Fruit fly (Drosophila melanogaster) whole organism, embryonic: Measurements from ENCODE around the gene CG7183.

Experiments used
- CG10147 ChIP-seq: fragments of 200-800 bp; sonication (Bioruptor generic); optimal IDR thresholded peaks from 2 replicates; lab custom pipeline; 2019; ENCODE audit warnings: missing biosample characterization, mild to moderate bottlenecking, missing genetic modification characterization, moderate library complexity
- CG10979 ChIP-seq: fragments of 200-800 bp; sonication (Bioruptor generic); optimal IDR thresholded peaks from 2 replicates; lab custom pipeline; 2018; ENCODE audit warnings: missing biosample characterization, mild to moderate bottlenecking, missing genetic modification characterization, moderate library complexity
- CG13894 ChIP-seq: fragments of 200-800 bp; sonication (Bioruptor generic); optimal IDR thresholded peaks from 3 replicates; lab custom pipeline; 2018; ENCODE audit warnings: missing biosample characterization, mild to moderate bottlenecking, missing genetic modification characterization, moderate library complexity
- CG14441 ChIP-seq: fragments of 200-800 bp; sonication (Bioruptor generic); IDR thresholded peaks from 2 replicates; pipeline ENCODE4 v1.3.6; 2022; ENCODE audit warnings: missing biosample characterization, missing genetic modification characterization
- CG14965 ChIP-seq: fragments of 200-800 bp; sonication (Bioruptor generic); optimal IDR thresholded peaks from 2 replicates; lab custom pipeline; 2016; ENCODE audit warnings: missing biosample characterization, missing genetic modification characterization, borderline replicate concordance
- CG16815 ChIP-seq: fragments of 200-800 bp; sonication (Bioruptor generic); optimal IDR thresholded peaks from 3 replicates; lab custom pipeline; 2017; ENCODE audit warnings: missing biosample characterization, mild to moderate bottlenecking, missing genetic modification characterization
- CG17328 ChIP-seq: fragments of 200-800 bp; sonication (Bioruptor generic); IDR thresholded peaks from 2 replicates; pipeline ENCODE4 v1.3.6; 2022; ENCODE audit warnings: missing biosample characterization, missing genetic modification characterization
- CG17359 ChIP-seq: fragments of 200-800 bp; sonication (Bioruptor generic); optimal IDR thresholded peaks from 3 replicates; lab custom pipeline; 2018; ENCODE audit warnings: missing biosample characterization, mild to moderate bottlenecking, missing genetic modification characterization, moderate library complexity
- CG17361 ChIP-seq: fragments of 200-800 bp; sonication (Bioruptor generic); IDR thresholded peaks from 3 replicates; pipeline ENCODE4 v1.3.6; 2022; ENCODE audit warnings: missing biosample characterization, missing genetic modification characterization
- CG30403 ChIP-seq: fragments of 200-800 bp; sonication (Bioruptor generic); optimal IDR thresholded peaks from 3 replicates; lab custom pipeline; 2016; ENCODE audit warnings: missing biosample characterization, missing genetic modification characterization
- CG33213 ChIP-seq: fragments of 200-800 bp; sonication (Bioruptor generic); optimal IDR thresholded peaks from 3 replicates; lab custom pipeline; 2016; ENCODE audit warnings: missing biosample characterization, missing genetic modification characterization
- CG34422 ChIP-seq: fragments of 200-800 bp; sonication (Bioruptor generic); IDR thresholded peaks from 3 replicates; pipeline ENCODE4 v1.3.6; 2022; ENCODE audit warnings: missing biosample characterization, missing genetic modification characterization
- CG3726 ChIP-seq: fragments of 200-800 bp; sonication (Bioruptor generic); IDR thresholded peaks from 3 replicates; pipeline ENCODE4, ENCODE4 v1.3.6; 2022; ENCODE audit warnings: missing biosample characterization, missing genetic modification characterization
- CG4424 ChIP-seq: fragments of 200-800 bp; sonication (Bioruptor generic); optimal IDR thresholded peaks from 3 replicates; lab custom pipeline; 2016; ENCODE audit warnings: missing biosample characterization, missing genetic modification characterization
- CG4854 ChIP-seq: fragments of 200-800 bp; sonication (Bioruptor generic); optimal IDR thresholded peaks from 2 replicates; lab custom pipeline; 2016; ENCODE audit warnings: missing biosample characterization, missing genetic modification characterization, inconsistent platforms
- CG6272 ChIP-seq: fragments of 200-800 bp; sonication (Bioruptor generic); IDR thresholded peaks from 2 replicates; pipeline ENCODE4 v1.3.6; 2022; ENCODE audit warnings: missing biosample characterization, missing genetic modification characterization
- CG6854 ChIP-seq: fragments of 200-800 bp; sonication (Bioruptor generic); optimal IDR thresholded peaks from 3 replicates; lab custom pipeline; 2017; ENCODE audit warnings: missing biosample characterization, mild to moderate bottlenecking, missing genetic modification characterization
- CG7357 ChIP-seq: fragments of 200-800 bp; sonication (Bioruptor generic); IDR thresholded peaks from 3 replicates; pipeline ENCODE4 v1.3.6; 2022; ENCODE audit warnings: missing biosample characterization, missing genetic modification characterization
- CG8089 ChIP-seq: fragments of 200-800 bp; sonication (Bioruptor generic); optimal IDR thresholded peaks from 3 replicates; lab custom pipeline; 2016; ENCODE audit warnings: missing biosample characterization, missing genetic modification characterization
- CG8388 ChIP-seq: fragments of 200-800 bp; sonication (Bioruptor generic); optimal IDR thresholded peaks from 2 replicates; lab custom pipeline; 2019; ENCODE audit warnings: missing biosample characterization, mild to moderate bottlenecking, missing genetic modification characterization, moderate library complexity
- CG9797 ChIP-seq: fragments of 200-800 bp; sonication (Bioruptor generic); optimal IDR thresholded peaks from 3 replicates; lab custom pipeline; 2018; ENCODE audit warnings: missing biosample characterization, mild to moderate bottlenecking, missing genetic modification characterization
- CTCF ChIP-seq: fragments of 200-800 bp; sonication (Bioruptor generic); optimal IDR thresholded peaks from 2 replicates; lab custom pipeline; 2017; ENCODE audit warnings: missing biosample characterization, mild to moderate bottlenecking, missing genetic modification characterization, moderate library complexity
- ERR ChIP-seq: fragments of 200-800 bp; sonication (Bioruptor generic); optimal IDR thresholded peaks from 2 replicates; lab custom pipeline; 2016; ENCODE audit warnings: missing biosample characterization, missing genetic modification characterization
- HLH54F ChIP-seq: fragments of 200-800 bp; sonication (Bioruptor generic); optimal IDR thresholded peaks from 3 replicates; lab custom pipeline; 2016; ENCODE audit warnings: missing biosample characterization, missing genetic modification characterization
- Kr ChIP-seq: fragments of 200-800 bp; sonication (Bioruptor generic); optimal IDR thresholded peaks from 2 replicates; lab custom pipeline; 2017; ENCODE audit warnings: missing biosample characterization, mild to moderate bottlenecking, missing genetic modification characterization
- Lpt ChIP-seq: fragments of >200 bp; optimal IDR thresholded peaks from 2 replicates; lab custom pipeline; 2018; ENCODE audit warnings: missing biosample characterization, missing genetic modification characterization
- Mad ChIP-seq: fragments of 200-800 bp; sonication (Bioruptor generic); optimal IDR thresholded peaks from 2 replicates; lab custom pipeline; 2016; ENCODE audit warnings: missing biosample characterization, missing genetic modification characterization
- Oaz ChIP-seq: fragments of 200-800 bp; sonication (Bioruptor generic); IDR thresholded peaks from 2 replicates; pipeline ENCODE4 v1.3.6; 2022; ENCODE audit warnings: missing biosample characterization, missing genetic modification characterization
- Ravus ChIP-seq: fragments of 200-800 bp; sonication (Bioruptor generic); IDR thresholded peaks from 2 replicates; pipeline ENCODE4 v1.3.6; 2022; ENCODE audit warnings: missing biosample characterization, missing genetic modification characterization
- Side ChIP-seq: fragments of 200-800 bp; sonication (Bioruptor generic); optimal IDR thresholded peaks from 2 replicates; lab custom pipeline; 2016; ENCODE audit warnings: missing biosample characterization, missing genetic modification characterization
- Sry-β ChIP-seq: fragments of 200-800 bp; sonication (Bioruptor generic); optimal IDR thresholded peaks from 2 replicates; lab custom pipeline; 2018; ENCODE audit warnings: missing biosample characterization, mild to moderate bottlenecking, missing genetic modification characterization, moderate library complexity
- Stat92E ChIP-seq, 3 experiments: fragments of >200 bp in 2 of 3; fragments of 200-800 bp in 1 of 3; sonication (Bioruptor generic) in 1 of 3; optimal IDR thresholded peaks; 2 replicates each; lab custom pipeline; 2017 to 2019; ENCODE audit warnings: missing biosample characterization in 3 of 3, missing genetic modification characterization in 3 of 3, mild to moderate bottlenecking in 1 of 3, moderate library complexity in 1 of 3
- Tbp ChIP-seq: fragments of >200 bp; optimal IDR thresholded peaks from 2 replicates; lab custom pipeline; 2018; ENCODE audit warnings: missing biosample characterization, missing genetic modification characterization
- Xrp1 ChIP-seq: fragments of 200-800 bp; sonication (Bioruptor generic); IDR thresholded peaks from 2 replicates; pipeline ENCODE4 v1.3.6; 2022; ENCODE audit warnings: missing biosample characterization, missing genetic modification characterization
- ato ChIP-seq: fragments of 200-800 bp; sonication (Bioruptor generic); IDR thresholded peaks from 2 replicates; pipeline ENCODE4 v1.3.6; 2022; ENCODE audit warnings: missing biosample characterization, missing genetic modification characterization; ENCODE audit not compliant: partially characterized antibody
- br ChIP-seq: fragments of >200 bp; optimal IDR thresholded peaks from 2 replicates; lab custom pipeline; 2017
- fu2 ChIP-seq: fragments of 200-800 bp; sonication (Bioruptor generic); optimal IDR thresholded peaks from 2 replicates; lab custom pipeline; 2016; ENCODE audit warnings: missing biosample characterization, missing genetic modification characterization
- gem ChIP-seq: fragments of 200-800 bp; sonication (Bioruptor generic); optimal IDR thresholded peaks from 2 replicates; lab custom pipeline; 2019; ENCODE audit warnings: missing biosample characterization, mild to moderate bottlenecking, missing genetic modification characterization, moderate library complexity
- h ChIP-seq: fragments of >200 bp; optimal IDR thresholded peaks from 2 replicates; lab custom pipeline; 2017
- hb ChIP-seq: fragments of 200-800 bp; sonication (Bioruptor generic); IDR thresholded peaks from 3 replicates; pipeline ENCODE4 v1.3.6; 2022; ENCODE audit warnings: missing biosample characterization, missing genetic modification characterization; ENCODE audit not compliant: partially characterized antibody
- maf-S ChIP-seq: fragments of 200-800 bp; sonication (Bioruptor generic); optimal IDR thresholded peaks from 2 replicates; lab custom pipeline; 2016; ENCODE audit warnings: missing biosample characterization, missing genetic modification characterization
- p53 ChIP-seq: fragments of 200-800 bp; sonication (Bioruptor generic); optimal IDR thresholded peaks from 2 replicates; lab custom pipeline; 2016; ENCODE audit warnings: missing biosample characterization, missing genetic modification characterization
- pan ChIP-seq, 4 experiments: fragments of >200 bp in 3 of 4; fragments of 200-800 bp in 1 of 4; sonication (Bioruptor generic) in 1 of 4; optimal IDR thresholded peaks in 3 of 4; IDR thresholded peaks in 1 of 4; 2 replicates each; pipeline versions ENCODE4 v1.3.6 to Lab custom; 2017 to 2022; ENCODE audit warnings: missing biosample characterization in 2 of 4, missing genetic modification characterization in 2 of 4, mixed read lengths in 1 of 4
- pzg ChIP-seq: fragments of 200-800 bp; sonication (Bioruptor generic); optimal IDR thresholded peaks from 3 replicates; lab custom pipeline; 2018; ENCODE audit warnings: missing biosample characterization, mild to moderate bottlenecking, missing genetic modification characterization, moderate library complexity
- so ChIP-seq: fragments of 200-800 bp; sonication (Bioruptor generic); IDR thresholded peaks from 3 replicates; pipeline ENCODE4 v1.3.6; 2022; ENCODE audit warnings: missing biosample characterization, missing genetic modification characterization
- sug ChIP-seq: fragments of 200-800 bp; optimal IDR thresholded peaks from 2 replicates; lab custom pipeline; 2019; ENCODE audit warnings: missing biosample characterization, mild to moderate bottlenecking, missing genetic modification characterization, moderate library complexity
- tup ChIP-seq: fragments of 200-800 bp; sonication (Bioruptor generic); optimal IDR thresholded peaks from 2 replicates; lab custom pipeline; 2016; ENCODE audit warnings: missing biosample characterization, mild to moderate bottlenecking, missing genetic modification characterization, moderate library complexity
- usp ChIP-seq: fragments of >200 bp; optimal IDR thresholded peaks from 2 replicates; lab custom pipeline; 2017; ENCODE audit warnings: missing biosample characterization, missing genetic modification characterization
- zfh2 ChIP-seq: fragments of 200-800 bp; sonication (Bioruptor generic); optimal IDR thresholded peaks from 2 replicates; lab custom pipeline; 2016; ENCODE audit warnings: missing biosample characterization, missing genetic modification characterization

The CG7183 gene

dm6 chr3R:18171983-18172967 is 48.2 kb downstream of the CG7183 start (continued):
- TF ChIP-seq Ravus (GFP tag; lab: Robert Waterston, UW): peak; percentile 61
- TF ChIP-seq Tbp (GFP tag; lab: Kevin White, UChicago): no peak
- peak; percentile 70 for TF ChIP-seq CG14965 (GFP tag; lab: Kevin White, UChicago)
- peak; percentile 21 for TF ChIP-seq Kr (GFP tag; lab: Kevin White, UChicago)
- peak; percentile 72 for TF ChIP-seq CG3726 (GFP tag; lab: Robert Waterston, UW)
- peak; percentile 90 for TF ChIP-seq maf-S (GFP tag; lab: Kevin White, UChicago)
- no peak for TF ChIP-seq pan (optimal IDR thresholded peaks at IDR 0.05; lab: Kevin White, UChicago)
- TF ChIP-seq pan (GFP tag; optimal IDR thresholded peaks at IDR 0.05 in 1 of 2, IDR thresholded peaks at IDR 0.05 in 1 of 2): peak in 1 of 2 experiments; percentile 91
- TF ChIP-seq Oaz: peak; percentile 77
- no peak for TF ChIP-seq br (lab: Kevin White, UChicago)
- peak; percentile 83 for TF ChIP-seq CG6272 (GFP tag; lab: Robert Waterston, UW)
- TF ChIP-seq CG30403 (GFP tag; lab: Kevin White, UChicago): peak; percentile 96
- TF ChIP-seq CG33213: peak; percentile 74
- peak; percentile 93 for TF ChIP-seq CG10147
- peak; percentile 89 for TF ChIP-seq CG8089
- peak; percentile 95 for TF ChIP-seq CG17359 (tag; lab: Kevin White, UChicago)
- no peak for TF ChIP-seq hb
- TF ChIP-seq h (lab: Kevin White, UChicago): no peak
- peak; percentile 92 for TF ChIP-seq CG8388 (GFP tag; lab: Kevin White, UChicago)
- peak; percentile 93 for TF ChIP-seq Xrp1 (GFP tag; lab: Robert Waterston, UW)
- TF ChIP-seq CG17328 (GFP tag; lab: Robert Waterston, UW): peak; percentile 87
- TF ChIP-seq CTCF: peak; percentile 48
- peak; percentile 89 for TF ChIP-seq CG6854
- peak; percentile 89 for TF ChIP-seq Mad (GFP tag; lab: Kevin White, UChicago)
- peak; percentile 80 for TF ChIP-seq CG34422 (GFP tag; lab: Robert Waterston, UW)
- TF ChIP-seq usp (GFP tag; lab: Kevin White, UChicago): no peak
- TF ChIP-seq CG7357 (GFP tag; lab: Robert Waterston, UW): peak; percentile 81
- TF ChIP-seq CG4854 (GFP tag; lab: Kevin White, UChicago): peak; percentile 84
- TF ChIP-seq CG14441 (GFP tag; lab: Robert Waterston, UW): peak; percentile 87
- TF ChIP-seq fu2 (GFP tag; lab: Kevin White, UChicago): peak; percentile 90
- peak; percentile 98 for TF ChIP-seq CG17361 (GFP tag; lab: Robert Waterston, UW)
- peak; percentile 90 for TF ChIP-seq so (GFP tag; lab: Robert Waterston, UW)
- TF ChIP-seq Lpt: no peak
- TF ChIP-seq CG10979 (tag; lab: Kevin White, UChicago): peak; percentile 94
- peak; percentile 96 for TF ChIP-seq gem (tag; lab: Kevin White, UChicago)
- peak; percentile 90 for TF ChIP-seq CG16815 (GFP tag; lab: Kevin White, UChicago)
- peak; percentile 51 for TF ChIP-seq Sry-β (GFP tag; lab: Kevin White, UChicago)
- TF ChIP-seq sug (tag; lab: Kevin White, UChicago): peak; percentile 89
- peak; percentile 94 for TF ChIP-seq CG4424 (GFP tag; lab: Kevin White, UChicago)
- TF ChIP-seq Side (GFP tag; lab: Kevin White, UChicago): peak; percentile 91
- peak; percentile 55 for TF ChIP-seq p53 (GFP tag; lab: Kevin White, UChicago)
- TF ChIP-seq Stat92E (GFP tag; optimal IDR thresholded peaks at IDR 0.05; lab: Kevin White, UChicago): peak in 1 of 3 experiments; percentile 85
- TF ChIP-seq tup (GFP tag; lab: Kevin White, UChicago): peak; percentile 59
- peak; percentile 22 for TF ChIP-seq CG9797 (GFP tag; lab: Kevin White, UChicago)
- peak; percentile 84 for TF ChIP-seq zfh2
- peak; percentile 3 for TF ChIP-seq pzg
- TF ChIP-seq ERR (GFP tag; lab: Kevin White, UChicago): peak; percentile 83
- TF ChIP-seq HLH54F (GFP tag; lab: Kevin White, UChicago): peak; percentile 92
- no peak for TF ChIP-seq ato (GFP tag; lab: Robert Waterston, UW)
- TF ChIP-seq CG13894 (tag; lab: Kevin White, UChicago): peak; percentile 87
